Fruit fly (Drosophila melanogaster): Measurements from ENCODE around the gene CG9777.

Gene CG9777

dm6 chrX:16640260-16641100 lies 8.4 kb upstream of the CG9777 start, which contains the start of the genes SNRPG and mthl1 (continued):
- TF ChIP-seq Doc2 (GFP tag; IDR thresholded peaks at IDR 0.05) (peak; percentile 53; the same call in 1 of the 2 replicates), Ravus (GFP tag; IDR thresholded peaks at IDR 0.05) (peak; percentile 78), hth (optimal IDR thresholded peaks at IDR 0.05) (no peak), Rx (GFP tag; IDR thresholded peaks at IDR 0.05) (peak; percentile 91), gro (GFP tag; optimal IDR thresholded peaks at IDR 0.05) (no peak), Ets97D (GFP tag; optimal IDR thresholded peaks at IDR 0.05) (peak; percentile 85), hkb (optimal IDR thresholded peaks at IDR 0.05) (peak; percentile 11), hkb (GFP tag; IDR thresholded peaks at IDR 0.05) (peak; percentile 82), row (GFP tag; IDR thresholded peaks at IDR 0.05) (peak; percentile 95), cato (GFP tag; optimal IDR thresholded peaks at IDR 0.05; ENCODE audit: borderline replicate concordance) (peak; percentile 62), bigmax (GFP tag; optimal IDR thresholded peaks at IDR 0.05) (no peak), en (GFP tag; optimal IDR thresholded peaks at IDR 0.05) (no peak), gsb (GFP tag; IDR thresholded peaks at IDR 0.05) (peak; percentile 84), caup (GFP tag; optimal IDR thresholded peaks at IDR 0.05; ENCODE audit: severe bottlenecking) (peak; percentile 68), phol (tag; optimal IDR thresholded peaks at IDR 0.05) (peak; percentile 84), C15 (GFP tag; IDR thresholded peaks at IDR 0.05) (peak; percentile 77), CG12219 (GFP tag; optimal IDR thresholded peaks at IDR 0.05) (peak; percentile 23), maf-S (GFP tag; optimal IDR thresholded peaks at IDR 0.05) (peak; percentile 75), Ets65A (GFP tag) (peak; percentile 99), Adf1 (GFP tag; IDR thresholded peaks at IDR 0.05) (peak; percentile 68), Hr39 (optimal IDR thresholded peaks at IDR 0.05) (no peak), CG11456 (GFP tag; IDR thresholded peaks at IDR 0.05) (peak; percentile 94), YL-1 (GFP tag; optimal IDR thresholded peaks at IDR 0.05) (peak; percentile 56), Atf-2 (GFP tag; optimal IDR thresholded peaks at IDR 0.05) (peak; percentile 77), nau (GFP tag; optimal IDR thresholded peaks at IDR 0.05) (no peak), schlank (tag; optimal IDR thresholded peaks at IDR 0.05) (no peak), CG6854 (GFP tag; optimal IDR thresholded peaks at IDR 0.05) (no peak), toy (GFP tag; IDR thresholded peaks at IDR 0.05) (peak; percentile 78), Hr51 (GFP tag; optimal IDR thresholded peaks at IDR 0.05) (peak; percentile 75 to 80), CG8924 (tag; optimal IDR thresholded peaks at IDR 0.05) (peak; percentile 36), CG16815 (GFP tag; optimal IDR thresholded peaks at IDR 0.05) (peak; percentile 83), sc (optimal IDR thresholded peaks at IDR 0.05) (no peak), sc (GFP tag; optimal IDR thresholded peaks at IDR 0.05) (peak; percentile 25), sima (GFP tag; optimal IDR thresholded peaks at IDR 0.05) (no peak), CG9437 (GFP tag; optimal IDR thresholded peaks at IDR 0.05) (peak; percentile 56), E2f2 (GFP tag; IDR thresholded peaks at IDR 0.05) (peak; percentile 69), Atf6 (GFP tag; IDR thresholded peaks at IDR 0.05) (peak; percentile 84), HmgD (GFP tag; optimal IDR thresholded peaks at IDR 0.05) (peak; percentile 38), ro (GFP tag; IDR thresholded peaks at IDR 0.05) (peak; percentile 78), Sin3A (optimal IDR thresholded peaks at IDR 0.05) (peak; percentile 74), Dek (tag; optimal IDR thresholded peaks at IDR 0.05) (peak; percentile 82), CG8359 (GFP tag; optimal IDR thresholded peaks at IDR 0.05; ENCODE audit: borderline replicate concordance) (no peak), hb (GFP tag; IDR thresholded peaks at IDR 0.05; ENCODE audit: partially characterized antibody) (no peak), CkIIα-i1 (GFP tag; IDR thresholded peaks at IDR 0.05) (peak; percentile 68; the same call in 1 of the 2 replicates), D (optimal IDR thresholded peaks at IDR 0.05) (no peak), D (GFP tag; optimal IDR thresholded peaks at IDR 0.05) (peak; percentile 59), CG4617 (GFP tag; optimal IDR thresholded peaks at IDR 0.05; ENCODE audit: borderline replicate concordance) (peak; percentile 34), CoRest (tag; optimal IDR thresholded peaks at IDR 0.05) (peak; percentile 85), CG13624 (GFP tag; optimal IDR thresholded peaks at IDR 0.05) (peak; percentile 76), dpn (GFP tag; optimal IDR thresholded peaks at IDR 0.05) (peak; percentile 38 to 81), Neu2 (GFP tag; optimal IDR thresholded peaks at IDR 0.05; ENCODE audit: borderline replicate concordance) (no peak)
